Worm (Caenorhabditis elegans) whole organism, L3 larva: ENCODE measurements around the gene srt-37.
"Not testable (repeated sequence)": the region's sequence is repeated elsewhere in the genome, so short reads cannot be mapped to it uniquely, and the experiment has no call there.

ENCODE experiments used
- ama-1 ChIP-seq: fragments of 150-350 bp; optimal IDR thresholded peaks from 2 replicates; lab custom pipeline; 2018
- ceh-82 ChIP-seq: fragments of 150-350 bp; optimal IDR thresholded peaks from 2 replicates; lab custom pipeline; 2014; ENCODE audit warnings: missing biosample characterization, missing genetic modification characterization
- fkh-10 ChIP-seq: sonication (generic microtip); optimal IDR thresholded peaks from 2 replicates; lab custom pipeline; 2017; ENCODE audit warnings: missing biosample characterization, missing genetic modification reagents, missing genetic modification characterization
- lin-15B ChIP-seq: fragments of 150-350 bp; optimal IDR thresholded peaks from 2 replicates; lab custom pipeline; 2014; ENCODE audit warnings: missing biosample characterization, missing genetic modification characterization
- mdl-1 ChIP-seq: fragments of 150-350 bp; optimal IDR thresholded peaks from 2 replicates; lab custom pipeline; 2014; ENCODE audit warnings: missing biosample characterization, missing genetic modification characterization
- nhr-11 ChIP-seq: fragments of 150-350 bp; optimal IDR thresholded peaks from 2 replicates; lab custom pipeline; 2014; ENCODE audit warnings: missing biosample characterization, missing genetic modification characterization
- nhr-28 ChIP-seq: fragments of 150-350 bp; optimal IDR thresholded peaks from 2 replicates; lab custom pipeline; 2014; ENCODE audit warnings: missing biosample characterization, missing genetic modification characterization
- unc-39 ChIP-seq: sonication (generic microtip); optimal IDR thresholded peaks from 4 replicates; lab custom pipeline; 2017; ENCODE audit warnings: missing biosample characterization, missing genetic modification characterization
- unc-62 ChIP-seq: fragments of 150-350 bp; sonication (generic microtip); optimal IDR thresholded peaks from 4 replicates; lab custom pipeline; 2014; ENCODE audit warnings: missing biosample characterization, missing genetic modification reagents, missing genetic modification characterization
- ztf-11 ChIP-seq: fragments of 150-350 bp; optimal IDR thresholded peaks from 2 replicates; lab custom pipeline; 2014; ENCODE audit warnings: missing biosample characterization, missing genetic modification characterization

ce11 chrV:4271258-4271657 lies 10.3 kb downstream of the srt-37 start, which contains the start of gene srt-38:
- not testable (repeated sequence) for TF ChIP-seq ceh-82 (tag; lab: Kevin White, UChicago); lin-15B (tag; lab: Kevin White, UChicago); ztf-11 (tag; lab: Kevin White, UChicago); fkh-10; nhr-11 (tag; lab: Kevin White, UChicago); unc-62 (GFP tag; lab: Kevin White, UChicago); nhr-28 (tag; lab: Kevin White, UChicago); ama-1 (lab: Kevin White, UChicago); unc-39 (tag; lab: Kevin White, UChicago); mdl-1
